Worm (Caenorhabditis elegans): ENCODE measurements around the gene ZC84.6.

DNA sequence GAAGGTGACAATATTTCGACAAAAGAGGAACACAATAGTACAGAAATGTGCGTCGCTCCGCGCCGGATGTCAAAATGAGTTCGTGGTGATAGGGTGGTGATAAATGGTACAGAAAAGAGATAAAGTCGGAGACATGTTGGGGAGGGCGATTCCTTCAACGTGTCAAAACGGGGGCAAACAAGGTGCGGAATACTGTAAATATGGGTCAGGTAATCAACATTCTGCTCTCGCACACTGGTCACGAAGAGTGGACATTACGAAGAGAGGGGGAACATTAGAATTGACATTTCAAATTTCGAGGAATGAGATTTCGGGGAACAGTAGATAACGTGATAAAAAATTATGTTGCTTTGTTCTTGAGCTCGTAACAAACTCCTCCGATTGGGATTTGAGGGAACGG lies at the start of gene ZC84.6:
- no peak for TF ChIP-seq elt-1 (tag; optimal IDR thresholded peaks at IDR 0.05; ENCODE audit: borderline replicate concordance, insufficient read depth)
- no peak for TF ChIP-seq blmp-1 (tag; optimal IDR thresholded peaks at IDR 0.05)
- no peak for TF ChIP-seq nhr-28 (tag; optimal IDR thresholded peaks at IDR 0.05)
- no peak for TF ChIP-seq ces-1 (GFP tag; optimal IDR thresholded peaks at IDR 0.05)
- no peak for TF ChIP-seq mls-2 (tag; optimal IDR thresholded peaks at IDR 0.05)
- TF ChIP-seq unc-62 (GFP tag; optimal IDR thresholded peaks at IDR 0.05), result no peak
- no peak for TF ChIP-seq unc-39 (tag; optimal IDR thresholded peaks at IDR 0.05)
- no peak for TF ChIP-seq zip-8 (tag; optimal IDR thresholded peaks at IDR 0.05)
- TF ChIP-seq ztf-11 (tag; optimal IDR thresholded peaks at IDR 0.05), result no peak
- TF ChIP-seq lsy-2 (tag; optimal IDR thresholded peaks at IDR 0.05), result no peak
- no peak for TF ChIP-seq nhr-2 (tag; optimal IDR thresholded peaks at IDR 0.05)
- TF ChIP-seq snpc-4 (tag; optimal IDR thresholded peaks at IDR 0.05), result no peak
- no peak for TF ChIP-seq mep-1 (tag; optimal IDR thresholded peaks at IDR 0.05)
